Worm (Caenorhabditis elegans): ENCODE data around the gene str-9.
"Not testable (repeated sequence)": the region's sequence is repeated elsewhere in the genome, so short reads cannot be mapped to it uniquely, and the experiment has no call there.

DNA sequence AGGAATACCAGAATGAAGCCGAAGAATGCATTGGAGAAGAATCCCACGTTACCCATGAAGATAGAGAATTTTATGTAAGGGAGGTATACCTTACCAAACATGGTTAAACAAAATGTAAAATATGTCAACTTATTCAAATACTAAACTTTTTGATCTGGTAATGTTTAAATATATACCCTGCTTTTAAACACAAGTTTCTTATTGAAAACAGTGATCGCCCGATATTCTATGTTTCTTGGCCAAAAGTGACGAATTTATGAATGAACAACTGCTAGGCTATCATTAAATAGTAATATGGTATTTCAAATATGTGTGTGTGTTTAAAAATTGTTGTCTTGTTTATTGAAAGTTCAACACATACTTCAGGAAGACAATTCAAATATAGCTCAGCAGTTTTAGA, 10.2 kb upstream of the str-9 start, which contains the start of gene T23D5.8:
- not testable (repeated sequence) for TF ChIP-seq ama-1 (optimal IDR thresholded peaks at IDR 0.05); unc-62 (GFP tag; optimal IDR thresholded peaks at IDR 0.05); nhr-20 (tag; optimal IDR thresholded peaks at IDR 0.05); lin-35 (GFP tag; optimal IDR thresholded peaks at IDR 0.05); lin-14 (GFP tag; optimal IDR thresholded peaks at IDR 0.05); aly-2 (tag; optimal IDR thresholded peaks at IDR 0.05); lir-3 (tag; optimal IDR thresholded peaks at IDR 0.05; ENCODE audit: poor library complexity); nhr-12 (tag; optimal IDR thresholded peaks at IDR 0.05); nhr-11 (tag; optimal IDR thresholded peaks at IDR 0.05); lin-15B (tag; optimal IDR thresholded peaks at IDR 0.05)

All from whole organism, L1 larva.